Worm (Caenorhabditis elegans): ENCODE results near the gene nhr-99.
A peak's percentile ranks its signal among the peaks of the same experiment; 100 is the strongest.

The nhr-99 gene

ce11 chrV:449130-449529 is 25.4 kb upstream of the nhr-99 start, which contains the start of gene srh-35:
srh-35 (minus strand) TSS chrV:449230.
- no peak for TF ChIP-seq snpc-4 (tag; optimal IDR thresholded peaks at IDR 0.05)
- TF ChIP-seq sma-3 (GFP tag; optimal IDR thresholded peaks at IDR 0.05), result no peak
- no peak for TF ChIP-seq ceh-82 (tag; optimal IDR thresholded peaks at IDR 0.05)
- no peak for TF ChIP-seq nhr-129 (tag; optimal IDR thresholded peaks at IDR 0.05)
- TF ChIP-seq aly-2 (tag; optimal IDR thresholded peaks at IDR 0.05), result no peak
- no peak for TF ChIP-seq nhr-6 (tag; optimal IDR thresholded peaks at IDR 0.05)
- no peak for TF ChIP-seq elt-3 (tag; optimal IDR thresholded peaks at IDR 0.05)
- TF ChIP-seq R02D3.7 (tag; optimal IDR thresholded peaks at IDR 0.05), result no peak
- no peak for TF ChIP-seq lin-11 (tag; optimal IDR thresholded peaks at IDR 0.05)
- TF ChIP-seq fos-1 (tag; optimal IDR thresholded peaks at IDR 0.05), result no peak
- no peak for TF ChIP-seq nhr-237 (tag; optimal IDR thresholded peaks at IDR 0.05)
- no peak for TF ChIP-seq sma-9 (GFP tag; optimal IDR thresholded peaks at IDR 0.05)
- no peak for TF ChIP-seq sma-9 (tag; optimal IDR thresholded peaks at IDR 0.05)
- no peak for TF ChIP-seq dmd-4 (tag; optimal IDR thresholded peaks at IDR 0.05)
- TF ChIP-seq mdl-1 (tag; optimal IDR thresholded peaks at IDR 0.05), result no peak
- no peak for TF ChIP-seq lin-39 (tag; optimal IDR thresholded peaks at IDR 0.05)

ce11 chrV:449685-450084 is 24.9 kb upstream of the nhr-99 start, which contains the start of gene M02H5.8:
M02H5.8 (plus strand) TSS chrV:449981.
- TF ChIP-seq blmp-1 (tag; optimal IDR thresholded peaks at IDR 0.05; ENCODE audit: insufficient read depth) (no peak), fos-1 (tag; optimal IDR thresholded peaks at IDR 0.05) (peak; percentile 95)

- TF ChIP-seq lin-39 (tag; optimal IDR thresholded peaks at IDR 0.05), result no peak
- TF ChIP-seq fos-1 (tag; optimal IDR thresholded peaks at IDR 0.05), result peak; percentile 41
Observed at ce11 chrV:450757-451501, 23.6 kb upstream of the nhr-99 start, which contains the start of gene nhr-123. nhr-123 (plus strand) TSS chrV:451451.

DNA sequence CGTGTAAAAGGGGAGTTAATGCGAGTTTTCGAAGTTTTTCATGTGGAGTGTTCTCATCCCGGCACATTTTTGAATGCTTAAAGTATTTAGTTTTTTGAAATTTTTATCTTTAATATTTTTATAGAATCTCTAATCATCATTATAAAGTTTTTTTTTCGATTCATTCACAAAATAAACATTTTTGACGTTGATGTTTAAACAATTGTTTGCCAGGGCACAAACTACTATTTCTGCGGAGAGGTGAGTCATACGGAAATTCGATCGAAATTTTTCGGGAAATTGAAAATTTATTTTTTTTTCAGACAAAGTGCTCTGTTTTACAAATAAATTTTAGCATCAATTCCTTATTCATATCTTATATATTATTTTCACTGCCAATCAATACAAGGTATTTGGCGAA is 21.0 kb upstream of the nhr-99 start, which contains the start of gene nhr-98:
Gene nhr-98 (plus strand): TSS at position 301 of the 400 bp plus-strand sequence.
- no peak for TF ChIP-seq aly-2 (tag; optimal IDR thresholded peaks at IDR 0.05)
- TF ChIP-seq peb-1 (tag; optimal IDR thresholded peaks at IDR 0.05), result no peak
- TF ChIP-seq ZK546.5 (tag; optimal IDR thresholded peaks at IDR 0.05), result no peak
- TF ChIP-seq ceh-16 (tag; optimal IDR thresholded peaks at IDR 0.05), result no peak
- no peak for TF ChIP-seq C34F6.9 (tag; optimal IDR thresholded peaks at IDR 0.05)
- TF ChIP-seq ztf-11 (tag; optimal IDR thresholded peaks at IDR 0.05), result no peak
- TF ChIP-seq F13H6.1 (tag; optimal IDR thresholded peaks at IDR 0.05), result no peak
- no peak for TF ChIP-seq lin-13 (GFP tag; optimal IDR thresholded peaks at IDR 0.05)
- no peak for TF ChIP-seq lin-39 (tag; optimal IDR thresholded peaks at IDR 0.05)
- no peak for TF ChIP-seq fos-1 (tag; optimal IDR thresholded peaks at IDR 0.05)
- TF ChIP-seq nhr-77 (tag; optimal IDR thresholded peaks at IDR 0.05), result no peak
- no peak for TF ChIP-seq ceh-82 (tag; optimal IDR thresholded peaks at IDR 0.05)
- TF ChIP-seq mbf-1 (tag; optimal IDR thresholded peaks at IDR 0.05), result no peak
- no peak for TF ChIP-seq egl-27 (tag; optimal IDR thresholded peaks at IDR 0.05)
- no peak for TF ChIP-seq ztf-4 (tag; optimal IDR thresholded peaks at IDR 0.05)
- TF ChIP-seq mdl-1 (tag; optimal IDR thresholded peaks at IDR 0.05), result no peak
- no peak for TF ChIP-seq nhr-11 (tag; optimal IDR thresholded peaks at IDR 0.05)
- no peak for TF ChIP-seq nhr-12 (tag; optimal IDR thresholded peaks at IDR 0.05)
- TF ChIP-seq elt-1 (tag; optimal IDR thresholded peaks at IDR 0.05), result no peak

- TF ChIP-seq mab-5 (tag; optimal IDR thresholded peaks at IDR 0.05), result no peak
- no peak for TF ChIP-seq nhr-12 (tag; optimal IDR thresholded peaks at IDR 0.05)
Observed at ce11 chrV:457839-458238, 16.7 kb upstream of the nhr-99 start.

ce11 chrV:459464-459863 is 15.1 kb upstream of the nhr-99 start, which contains the start of gene nhr-203:
nhr-203 (plus strand) TSS chrV:459795.
- TF ChIP-seq zag-1 (tag; optimal IDR thresholded peaks at IDR 0.05) (no peak), sem-4 (tag; optimal IDR thresholded peaks at IDR 0.05) (no peak), egl-27 (tag; optimal IDR thresholded peaks at IDR 0.05) (no peak), crh-2 (tag; optimal IDR thresholded peaks at IDR 0.05) (peak; percentile 45), lsy-2 (tag; optimal IDR thresholded peaks at IDR 0.05) (no peak), unc-55 (GFP tag; optimal IDR thresholded peaks at IDR 0.05) (no peak), lin-39 (tag; optimal IDR thresholded peaks at IDR 0.05) (no peak), lin-11 (tag; optimal IDR thresholded peaks at IDR 0.05) (no peak), nhr-21 (tag; optimal IDR thresholded peaks at IDR 0.05) (no peak), nhr-10 (tag; optimal IDR thresholded peaks at IDR 0.05) (no peak), skn-1 (tag; optimal IDR thresholded peaks at IDR 0.05) (peak; percentile 52), F13H6.1 (tag; optimal IDR thresholded peaks at IDR 0.05) (peak; percentile 1), gmeb-1 (tag; optimal IDR thresholded peaks at IDR 0.05) (peak; percentile 37), nhr-6 (tag; optimal IDR thresholded peaks at IDR 0.05) (no peak), fos-1 (tag; optimal IDR thresholded peaks at IDR 0.05) (peak; percentile 75), ama-1 (optimal IDR thresholded peaks at IDR 0.05) (no peak), sma-9 (GFP tag; optimal IDR thresholded peaks at IDR 0.05) (peak; percentile 80), sma-9 (tag; optimal IDR thresholded peaks at IDR 0.05) (no peak), R02D3.7 (tag; optimal IDR thresholded peaks at IDR 0.05) (no peak), alr-1 (tag; optimal IDR thresholded peaks at IDR 0.05) (no peak)

Measured in whole organism, L2 larva.